Fruit fly (Drosophila melanogaster): ENCODE results near the gene r-l.

- no peak for TF ChIP-seq CG15710 (tag; optimal IDR thresholded peaks at IDR 0.05)
- TF ChIP-seq Ets98B (GFP tag; IDR thresholded peaks at IDR 0.05), result no peak
- no peak for TF ChIP-seq EcR (GFP tag; optimal IDR thresholded peaks at IDR 0.05)
- TF ChIP-seq CG4496 (GFP tag; IDR thresholded peaks at IDR 0.05), result peak; percentile 46; the same call in 2 of the 3 replicates
- TF ChIP-seq CG14655 (GFP tag; optimal IDR thresholded peaks at IDR 0.05), result no peak
- no peak for TF ChIP-seq CG12605 (GFP tag; IDR thresholded peaks at IDR 0.05)
- no peak for TF ChIP-seq CG34367 (tag; optimal IDR thresholded peaks at IDR 0.05)
- no peak for TF ChIP-seq CG9948 (tag; optimal IDR thresholded peaks at IDR 0.05)
Observed at dm6 chr3R:21065696-21066080, 7.4 kb downstream of the r-l start.
